Worm (Caenorhabditis elegans) whole organism, late embryonic: Measurements from ENCODE around the gene vpat-1.

Experiments
- C08G9.2 ChIP-seq: sonication (generic microtip); optimal IDR thresholded peaks from 2 replicates; lab custom pipeline; 2016; ENCODE audit warnings: mild to moderate bottlenecking, missing genetic modification characterization, moderate library complexity, missing compliant biosample characterization
- F13H6.1 ChIP-seq: sonication (generic microtip); optimal IDR thresholded peaks from 2 replicates; lab custom pipeline; 2016; ENCODE audit warnings: missing genetic modification characterization, missing compliant biosample characterization
- K02D7.2 ChIP-seq: sonication (generic microtip); optimal IDR thresholded peaks from 2 replicates; lab custom pipeline; 2017; ENCODE audit warnings: mild to moderate bottlenecking, missing genetic modification characterization, missing compliant biosample characterization
- T23F11.4 ChIP-seq: fragments of 200-800 bp; sonication (Bioruptor generic); optimal IDR thresholded peaks from 2 replicates; lab custom pipeline; 2018; ENCODE audit warnings: mild to moderate bottlenecking, missing genetic modification characterization, missing compliant biosample characterization
- ama-1 ChIP-seq: fragments of 150-350 bp; optimal IDR thresholded peaks from 2 replicates; lab custom pipeline; 2014
- ceh-30 ChIP-seq: fragments of 150-350 bp; optimal IDR thresholded peaks from 2 replicates; lab custom pipeline; 2014; ENCODE audit warnings: missing biosample characterization, missing genetic modification characterization
- ceh-34 ChIP-seq: sonication (generic microtip); optimal IDR thresholded peaks from 2 replicates; lab custom pipeline; 2016; ENCODE audit warnings: mild to moderate bottlenecking, missing genetic modification characterization, missing compliant biosample characterization
- dve-1 ChIP-seq: sonication (generic microtip); optimal IDR thresholded peaks from 2 replicates; lab custom pipeline; 2017; ENCODE audit warnings: antibody characterized with exemption, mild to moderate bottlenecking, missing genetic modification characterization, missing compliant biosample characterization
- fax-1 ChIP-seq: sonication (generic microtip); optimal IDR thresholded peaks from 2 replicates; lab custom pipeline; 2016; ENCODE audit warnings: missing genotype, missing genetic modification characterization, missing compliant biosample characterization
- fkh-10 ChIP-seq: fragments of 150-350 bp; optimal IDR thresholded peaks from 2 replicates; lab custom pipeline; 2014; ENCODE audit warnings: missing biosample characterization, missing genetic modification reagents, missing genetic modification characterization
- nfya-1 ChIP-seq: sonication (generic microtip); optimal IDR thresholded peaks from 2 replicates; lab custom pipeline; 2017; ENCODE audit warnings: missing genetic modification characterization, mild to moderate bottlenecking, missing compliant biosample characterization, antibody characterized with exemption, moderate library complexity
- pat-9 ChIP-seq: fragments of 200-800 bp; sonication (Bioruptor generic); optimal IDR thresholded peaks from 2 replicates; lab custom pipeline; 2018; ENCODE audit warnings: mild to moderate bottlenecking, missing genetic modification characterization, moderate library complexity, missing compliant biosample characterization
- pha-4 ChIP-seq: fragments of 150-350 bp; optimal IDR thresholded peaks from 2 replicates; lab custom pipeline; 2018; ENCODE audit warnings: missing biosample characterization, missing genetic modification reagents, missing genetic modification characterization
- unc-55 ChIP-seq: sonication (generic microtip); optimal IDR thresholded peaks from 2 replicates; lab custom pipeline; 2017; ENCODE audit warnings: missing biosample characterization, missing genetic modification reagents, missing genetic modification characterization

- TF ChIP-seq ceh-34 (no peak), fax-1 (no peak), C08G9.2 (no peak), nfya-1 (no peak), ceh-30 (tag; lab: Kevin White, UChicago) (no peak), K02D7.2 (tag; lab: Kevin White, UChicago) (no peak), pat-9 (tag; lab: Kevin White, UChicago) (no peak), ama-1 (lab: Kevin White, UChicago) (no peak), T23F11.4 (GFP tag; lab: Kevin White, UChicago) (no peak), dve-1 (tag; lab: Kevin White, UChicago) (no peak), unc-55 (no peak), pha-4 (tag; lab: Kevin White, UChicago) (no peak), fkh-10 (GFP tag; lab: Kevin White, UChicago) (no peak), F13H6.1 (tag; lab: Kevin White, UChicago) (no peak)
Measured at ce11 chrX:994678-995077, 51.3 kb downstream of the vpat-1 start.
